Worm (Caenorhabditis elegans) whole organism, L4/young adult: Measurements from ENCODE around the gene fzo-1.
"Not testable (repeated sequence)": the region's sequence is repeated elsewhere in the genome, so short reads cannot be mapped to it uniquely, and the experiment has no call there.

ENCODE experiments used
- W03F9.2 ChIP-seq: fragments of 150-350 bp; optimal IDR thresholded peaks from 2 replicates; lab custom pipeline; 2014; ENCODE audit warnings: missing biosample characterization, missing genetic modification characterization
- dao-5 ChIP-seq: sonication (generic microtip); optimal IDR thresholded peaks from 2 replicates; lab custom pipeline; 2016; ENCODE audit warnings: missing genotype, missing genetic modification characterization, moderate library complexity, missing compliant biosample characterization
- him-1 ChIP-seq: sonication (generic microtip); optimal IDR thresholded peaks from 2 replicates; lab custom pipeline; 2016; ENCODE audit warnings: missing genotype, missing genetic modification reagents, missing genetic modification characterization, missing compliant biosample characterization

fzo-1 gene

DNA sequence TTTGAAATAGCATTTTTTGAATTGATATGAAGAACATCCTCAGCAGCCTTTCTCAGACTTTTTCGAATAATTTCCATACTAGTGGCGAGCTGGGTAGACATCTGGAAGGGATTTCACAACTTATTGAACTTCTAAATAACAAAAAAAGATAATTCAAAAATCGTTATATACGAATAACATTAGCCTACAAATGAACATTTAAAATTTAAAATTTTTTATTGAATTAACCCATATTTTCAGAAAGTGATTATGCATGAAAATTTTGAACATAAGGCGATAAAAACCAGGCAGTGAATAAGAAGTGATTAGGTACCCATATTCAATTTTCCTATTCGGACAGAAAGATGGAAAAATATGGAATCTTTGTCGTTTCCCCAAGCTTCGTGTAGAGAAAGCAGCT is 7.5 kb downstream of the fzo-1 start, which contains the start of gene ZK1248.11:
ZK1248.11 (minus strand) TSS at position 101 of the 400 bp plus-strand sequence.
- no peak for TF ChIP-seq dao-5 (tag; lab: Kevin White, UChicago)
- no peak for TF ChIP-seq him-1
- no peak for TF ChIP-seq W03F9.2 (tag; lab: Kevin White, UChicago)

DNA sequence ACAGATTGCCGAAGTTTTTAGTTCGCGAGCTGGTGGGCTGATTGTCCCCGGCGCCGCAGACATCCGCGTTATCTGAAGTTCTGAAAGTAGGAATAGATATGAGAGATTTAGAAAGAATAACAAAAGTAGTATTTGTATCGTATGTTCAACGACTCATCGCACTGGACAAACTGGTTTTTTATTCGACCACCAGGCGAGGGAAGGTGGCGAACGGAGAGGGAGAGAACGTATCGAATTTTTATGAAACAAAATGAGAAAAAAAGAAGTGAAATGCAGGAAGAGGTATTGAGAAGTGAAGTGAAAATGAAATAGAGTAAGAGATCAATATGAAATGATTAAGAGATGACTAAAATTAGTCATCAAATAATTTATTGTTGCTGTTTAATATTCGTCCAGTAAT is 8.6 kb downstream of the fzo-1 start, which contains the start of gene tbc-2:
tbc-2 (minus strand) TSS at position 80 of the 400 bp plus-strand sequence.
- TF ChIP-seq him-1: no peak
- no peak for TF ChIP-seq dao-5 (tag; lab: Kevin White, UChicago)
- TF ChIP-seq W03F9.2 (tag; lab: Kevin White, UChicago): no peak

DNA sequence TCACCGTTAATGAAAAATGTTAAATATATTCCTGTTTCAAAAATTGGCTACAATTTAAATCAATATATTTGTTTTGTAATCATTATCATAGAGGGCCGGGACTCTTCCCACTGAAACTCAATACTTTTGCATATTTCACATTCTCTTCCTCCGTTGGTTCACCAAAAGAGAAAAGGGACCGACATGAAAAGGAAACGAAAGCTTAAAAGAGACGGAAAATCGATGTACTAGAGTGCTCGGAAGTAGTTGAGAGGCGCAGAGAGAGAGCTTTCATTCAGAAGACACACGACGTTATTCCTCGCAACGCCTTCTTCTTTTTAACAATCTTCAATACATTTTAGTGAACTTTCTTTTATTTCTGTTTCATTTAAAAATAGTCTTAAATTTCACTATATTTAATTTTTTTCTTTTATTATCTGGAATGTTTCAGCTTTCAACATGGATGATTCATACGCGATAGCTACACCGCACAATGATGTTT is 15.7 kb downstream of the fzo-1 start, which contains the start of gene ehs-1:
ehs-1 (plus strand) TSS at position 431 of the 481 bp plus-strand sequence.
- no peak for TF ChIP-seq him-1
- TF ChIP-seq W03F9.2 (tag; lab: Kevin White, UChicago): no peak
- no peak for TF ChIP-seq dao-5 (tag; lab: Kevin White, UChicago)

DNA sequence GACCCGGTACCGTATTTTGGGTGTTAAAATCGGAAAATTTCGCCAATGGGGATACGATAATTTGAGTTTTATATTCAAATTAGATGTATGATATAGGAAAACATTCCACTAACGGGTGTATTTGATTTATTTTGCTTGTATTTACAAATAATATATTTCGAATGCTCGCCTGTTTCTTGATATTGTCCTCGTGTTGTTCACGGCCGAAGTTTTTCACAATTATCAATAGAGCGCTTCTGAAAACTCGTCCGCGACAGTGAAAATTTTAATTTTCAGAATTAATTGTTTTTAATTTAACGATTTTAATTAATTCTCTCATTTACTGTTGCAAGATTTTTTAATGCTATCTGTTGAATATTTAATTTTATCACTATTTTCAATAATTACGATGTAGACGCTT is 16.3 kb downstream of the fzo-1 start:
- TF ChIP-seq W03F9.2 (tag; lab: Kevin White, UChicago) (peak; percentile 61), him-1 (no peak)

DNA sequence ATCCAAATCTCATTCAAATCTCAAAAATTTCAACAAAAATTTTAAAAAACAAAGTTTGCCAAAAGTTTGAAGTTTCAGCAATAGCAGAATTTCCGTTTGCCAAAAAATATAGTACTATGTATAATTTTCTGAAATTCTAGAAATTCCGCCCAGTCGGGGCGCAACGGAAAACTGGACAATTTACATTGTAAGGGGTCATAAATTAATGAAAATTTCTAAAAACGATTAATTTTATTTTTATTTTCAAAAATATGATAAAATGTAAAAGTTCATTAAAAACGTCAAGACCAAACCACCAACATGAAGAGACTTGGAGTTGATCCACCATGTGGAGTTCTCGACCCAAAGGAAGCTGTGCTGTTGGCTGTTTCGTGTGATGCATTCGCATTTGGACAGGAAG is 17.7 kb downstream of the fzo-1 start, which contains the start of gene ZK1248.4:
ZK1248.4 (plus strand) TSS at position 301 of the 400 bp plus-strand sequence.
- no peak for TF ChIP-seq W03F9.2 (tag; lab: Kevin White, UChicago)
- TF ChIP-seq dao-5 (tag; lab: Kevin White, UChicago): no peak
- no peak for TF ChIP-seq him-1

DNA sequence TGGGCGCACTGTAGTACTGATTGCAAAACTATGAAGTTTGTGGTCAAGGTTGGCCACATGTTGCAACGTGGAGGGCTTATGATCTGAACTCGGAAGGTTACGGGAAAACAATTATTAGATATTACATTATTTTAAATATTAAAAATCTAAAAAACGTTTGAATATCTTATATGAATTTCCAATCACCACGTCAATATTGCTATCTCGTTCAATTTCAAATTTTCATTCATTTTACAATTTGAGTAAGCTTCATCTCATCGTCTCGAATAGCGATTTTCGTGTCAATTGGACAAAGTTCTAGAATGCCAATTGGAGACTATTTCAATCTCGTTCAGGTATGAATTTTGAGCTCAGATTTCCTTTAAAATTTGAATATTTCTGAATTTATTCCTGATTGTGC is 19.7 kb downstream of the fzo-1 start, which contains the start of gene ZK1248.20:
ZK1248.20 (plus strand) TSS at position 301 of the 400 bp plus-strand sequence.
- TF ChIP-seq him-1 (no peak), W03F9.2 (tag; lab: Kevin White, UChicago) (no peak), dao-5 (tag; lab: Kevin White, UChicago) (no peak)

DNA sequence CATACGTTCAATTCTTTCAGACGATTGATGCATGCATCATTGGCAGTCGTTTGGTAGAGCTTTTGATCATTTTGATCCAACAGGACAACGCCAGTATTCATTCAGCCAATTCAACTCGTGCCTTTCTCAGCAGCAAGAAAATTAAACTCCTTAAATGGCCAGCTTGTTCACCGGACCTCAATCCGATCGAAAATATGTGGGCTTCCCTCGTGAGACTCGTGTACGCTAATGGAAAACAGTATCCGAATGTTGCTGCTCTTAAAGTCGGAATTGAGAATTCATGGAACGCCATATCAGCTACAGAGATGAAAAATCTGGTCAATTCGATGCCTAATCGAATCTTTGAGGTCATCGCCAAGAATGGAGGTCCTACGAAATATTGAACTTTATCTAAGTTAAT is 20.6 kb downstream of the fzo-1 start, which contains the start of gene wago-5:
wago-5 (minus strand) TSS at position 101 of the 400 bp plus-strand sequence.
- not testable (repeated sequence) for TF ChIP-seq him-1; W03F9.2 (tag; lab: Kevin White, UChicago); dao-5 (tag; lab: Kevin White, UChicago)

DNA sequence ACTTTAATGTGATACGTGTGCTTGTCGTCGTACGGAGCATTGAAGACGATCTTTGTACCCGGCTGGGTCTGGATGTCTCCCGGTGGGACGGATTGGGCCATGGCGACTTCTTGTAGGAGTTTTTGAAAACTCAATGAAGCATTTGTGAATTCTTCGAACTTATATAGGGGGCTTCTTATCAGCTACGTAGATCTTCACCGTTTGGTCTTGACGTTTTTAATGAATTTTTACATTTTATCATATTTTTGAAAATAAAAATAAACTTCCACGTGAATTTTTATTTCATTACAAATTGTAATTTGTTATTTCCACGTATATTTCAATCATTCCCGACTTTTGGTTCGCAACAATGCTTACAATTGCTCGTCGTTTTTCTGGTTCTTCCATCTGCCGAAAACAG is 25.8 kb downstream of the fzo-1 start, which contains the start of the genes msp-64 and ZK1248.5:
msp-64 (minus strand) TSS at position 101 of the 400 bp plus-strand sequence.
ZK1248.5 (plus strand) TSS at position 285 of the 400 bp plus-strand sequence.
- TF ChIP-seq him-1: no peak
- no peak for TF ChIP-seq dao-5 (tag; lab: Kevin White, UChicago)
- no peak for TF ChIP-seq W03F9.2 (tag; lab: Kevin White, UChicago)

DNA sequence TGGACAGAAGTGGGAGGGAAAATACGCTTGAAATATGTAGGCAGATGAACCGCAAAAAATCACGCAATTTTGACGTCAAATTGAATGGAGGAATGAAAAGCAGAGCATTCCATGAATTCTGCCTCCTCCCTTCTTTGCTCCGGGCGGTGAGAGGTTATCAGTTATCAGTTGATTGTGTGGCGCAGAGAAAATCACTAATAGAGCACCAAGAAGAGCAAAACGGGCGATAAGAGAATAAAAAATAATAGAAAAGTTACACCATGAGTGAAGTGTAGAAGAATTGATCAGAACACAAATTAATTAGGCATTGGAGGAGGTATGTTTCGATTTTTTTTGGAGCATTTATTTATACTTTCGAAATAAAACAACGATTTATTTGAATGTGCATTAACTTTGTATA is 29.4 kb downstream of the fzo-1 start:
- TF ChIP-seq him-1 (no peak), W03F9.2 (tag; lab: Kevin White, UChicago) (no peak), dao-5 (tag; lab: Kevin White, UChicago) (no peak)

DNA sequence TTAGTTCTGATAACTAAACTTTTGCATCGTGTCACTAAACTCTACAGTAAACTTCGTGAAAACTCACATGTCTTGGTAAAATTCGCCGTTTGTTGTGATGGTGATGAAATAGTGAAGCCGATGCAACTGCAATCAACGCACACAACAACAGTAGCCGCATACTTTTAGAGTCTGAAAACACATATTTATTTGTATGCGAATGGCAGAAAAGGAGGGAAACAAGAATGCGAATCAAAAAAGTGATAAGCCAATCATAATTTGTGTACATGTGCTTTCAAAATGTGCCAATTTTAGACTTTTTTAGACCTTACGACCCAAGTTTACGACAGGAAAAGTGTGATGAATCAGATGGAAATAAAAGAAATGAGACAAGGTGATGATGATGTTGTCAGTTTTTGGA is 30.7 kb downstream of the fzo-1 start, which contains the start of gene K05F1.10:
K05F1.10 (minus strand) TSS at position 171 of the 400 bp plus-strand sequence.
- no peak for TF ChIP-seq him-1
- TF ChIP-seq dao-5 (tag; lab: Kevin White, UChicago): no peak
- no peak for TF ChIP-seq W03F9.2 (tag; lab: Kevin White, UChicago)

DNA sequence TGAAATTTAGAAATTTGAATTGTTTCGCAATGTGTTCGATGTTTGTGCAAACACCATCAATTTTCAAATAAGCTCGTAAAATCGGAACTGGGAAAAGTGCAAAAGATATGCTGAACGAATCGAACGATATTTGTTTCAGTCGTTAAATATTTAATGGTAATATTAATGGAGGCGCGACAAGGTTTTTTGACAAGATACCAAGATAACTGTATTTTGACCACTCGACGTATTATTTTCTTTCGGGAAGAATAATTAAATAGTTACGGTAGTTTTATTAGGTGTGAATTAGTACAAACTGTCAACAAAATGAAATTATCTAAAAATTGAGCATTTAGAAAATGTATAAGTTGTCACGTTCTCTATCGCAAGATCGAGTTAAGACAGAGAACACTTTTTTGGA is 31.7 kb downstream of the fzo-1 start:
- TF ChIP-seq W03F9.2 (tag; lab: Kevin White, UChicago) (no peak), dao-5 (tag; lab: Kevin White, UChicago) (no peak), him-1 (no peak)

DNA sequence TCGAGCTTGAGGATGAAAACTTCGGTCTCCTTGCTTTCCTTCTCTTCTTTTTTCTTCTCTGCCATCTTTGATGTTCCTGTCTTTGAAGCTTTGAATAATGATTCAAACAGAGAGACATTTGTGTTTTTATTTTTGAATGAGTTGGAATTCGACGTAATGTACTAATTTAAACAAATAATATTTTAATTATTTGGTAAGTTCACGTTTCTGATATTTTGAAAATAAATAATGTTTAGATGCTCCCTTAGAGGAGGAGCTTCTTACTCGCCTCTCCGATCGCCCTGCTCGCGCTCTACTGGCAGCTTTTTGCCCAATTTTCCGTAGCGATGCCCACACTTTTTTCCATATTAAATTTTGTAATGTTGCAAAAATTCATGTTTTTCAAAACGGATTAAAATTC is 34.9 kb downstream of the fzo-1 start, which contains the start of the genes K05F1.9 and K05F1.1:
K05F1.9 (minus strand) TSS at position 101 of the 400 bp plus-strand sequence.
K05F1.1 (plus strand) TSS at position 308 of the 400 bp plus-strand sequence.
- TF ChIP-seq dao-5 (tag; lab: Kevin White, UChicago) (no peak), W03F9.2 (tag; lab: Kevin White, UChicago) (no peak), him-1 (no peak)

DNA sequence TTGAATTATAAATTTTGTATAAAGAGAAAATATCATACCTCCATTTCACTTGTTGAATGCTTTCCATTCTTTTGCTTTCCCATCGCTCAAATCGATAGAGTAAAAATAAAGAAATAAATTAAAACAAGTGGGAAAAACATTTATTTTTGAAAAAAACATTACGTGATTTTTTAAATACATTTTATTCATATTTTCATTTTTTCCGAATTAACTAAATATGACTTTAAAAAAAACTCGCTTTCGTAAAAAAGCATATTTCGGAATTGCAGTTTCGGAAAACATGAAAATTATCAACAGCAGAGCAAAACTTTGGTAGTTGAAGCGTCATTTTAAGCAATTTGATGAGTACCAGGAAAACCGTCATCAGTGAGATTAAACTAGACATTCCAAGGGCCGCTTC is 36.5 kb downstream of the fzo-1 start, which contains the start of gene K05F1.8:
K05F1.8 (minus strand) TSS at position 101 of the 400 bp plus-strand sequence.
- TF ChIP-seq him-1 (no peak), dao-5 (tag; lab: Kevin White, UChicago) (no peak), W03F9.2 (tag; lab: Kevin White, UChicago) (no peak)

DNA sequence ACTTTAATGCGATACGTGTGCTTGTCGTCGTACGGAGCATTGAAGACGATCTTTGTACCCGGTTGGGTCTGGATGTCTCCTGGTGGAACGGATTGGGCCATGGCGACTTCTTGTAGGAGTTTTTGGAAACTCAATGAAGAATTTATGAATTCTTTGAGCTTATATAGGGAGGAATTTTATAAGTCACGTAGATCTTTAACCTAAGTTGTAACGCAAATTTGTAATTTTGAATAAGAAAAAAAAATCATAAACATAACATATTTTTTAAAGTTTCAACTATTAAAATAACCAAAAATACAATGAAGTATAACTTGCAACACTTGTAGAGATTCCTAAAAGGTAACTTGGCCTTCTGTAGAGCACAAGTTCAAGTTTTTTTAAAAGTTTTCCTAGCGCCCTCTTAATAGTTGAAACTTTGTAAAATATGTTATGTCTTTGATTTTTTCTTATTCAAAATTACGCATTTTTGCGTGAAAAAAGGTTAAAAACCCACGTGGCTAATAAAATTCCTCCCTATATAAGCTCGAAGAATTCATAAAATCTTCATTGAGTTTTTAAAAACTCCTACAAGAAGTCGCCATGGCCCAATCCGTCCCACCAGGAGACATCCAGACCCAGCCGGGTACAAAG is 38.5 kb downstream of the fzo-1 start, which contains the start of the genes msp-63 and msp-142:
msp-63 (minus strand) TSS at position 101 of the 630 bp plus-strand sequence.
msp-142 (plus strand) TSS at position 580 of the 630 bp plus-strand sequence.
- TF ChIP-seq dao-5 (tag; lab: Kevin White, UChicago): no peak
- no peak for TF ChIP-seq him-1
- no peak for TF ChIP-seq W03F9.2 (tag; lab: Kevin White, UChicago)
